Fruit fly (Drosophila melanogaster) whole organism, embryonic: ENCODE data around the gene CG31560.

Experiments
- Antp ChIP-seq: fragments of 200-800 bp; sonication (Bioruptor generic); optimal IDR thresholded peaks from 3 replicates; lab custom pipeline; 2016; ENCODE audit warnings: missing biosample characterization, missing genetic modification characterization
- Asciz ChIP-seq: fragments of 200-800 bp; sonication (Bioruptor generic); optimal IDR thresholded peaks from 2 replicates; lab custom pipeline; 2017; ENCODE audit warnings: missing biosample characterization, mild to moderate bottlenecking, missing genetic modification characterization, missing genetic modification reagents
- B-H1 ChIP-seq: fragments of 200-800 bp; sonication (Bioruptor generic); IDR thresholded peaks from 3 replicates; pipeline ENCODE4 v1.3.6; 2022; ENCODE audit warnings: missing biosample characterization, missing genetic modification characterization
- BtbVII ChIP-seq: fragments of 200-800 bp; sonication (Bioruptor generic); optimal IDR thresholded peaks from 3 replicates; lab custom pipeline; 2017; ENCODE audit warnings: missing biosample characterization, mild to moderate bottlenecking, missing genetic modification characterization
- CG1024 ChIP-seq: fragments of 200-800 bp; sonication (Bioruptor generic); IDR thresholded peaks from 2 replicates; pipeline ENCODE4 v1.3.6; 2022; ENCODE audit warnings: missing biosample characterization, missing genetic modification characterization
- CG10366 ChIP-seq: fragments of 200-800 bp; sonication (Bioruptor generic); IDR thresholded peaks from 2 replicates; pipeline ENCODE4 v1.3.6; 2022; ENCODE audit warnings: missing biosample characterization, missing genetic modification characterization
- CG12219 ChIP-seq: fragments of 200-800 bp; sonication (Bioruptor generic); optimal IDR thresholded peaks from 3 replicates; lab custom pipeline; 2018; ENCODE audit warnings: missing biosample characterization, mild to moderate bottlenecking, missing genetic modification characterization
- CG13775 ChIP-seq: fragments of 200-800 bp; sonication (Bioruptor generic); optimal IDR thresholded peaks from 3 replicates; lab custom pipeline; 2017; ENCODE audit warnings: missing biosample characterization, mild to moderate bottlenecking, missing genetic modification characterization
- CG15269 ChIP-seq: fragments of 200-800 bp; sonication (Bioruptor generic); optimal IDR thresholded peaks from 2 replicates; lab custom pipeline; 2018; ENCODE audit warnings: missing biosample characterization, mild to moderate bottlenecking, missing genetic modification characterization, moderate library complexity
- CG16815 ChIP-seq: fragments of 200-800 bp; sonication (Bioruptor generic); optimal IDR thresholded peaks from 3 replicates; lab custom pipeline; 2017; ENCODE audit warnings: missing biosample characterization, mild to moderate bottlenecking, missing genetic modification characterization
- CG30403 ChIP-seq: fragments of 200-800 bp; sonication (Bioruptor generic); optimal IDR thresholded peaks from 3 replicates; lab custom pipeline; 2016; ENCODE audit warnings: missing biosample characterization, missing genetic modification characterization
- CG34376 ChIP-seq: fragments of 200-800 bp; sonication (Bioruptor generic); optimal IDR thresholded peaks from 2 replicates; lab custom pipeline; 2018; ENCODE audit warnings: missing biosample characterization, mild to moderate bottlenecking, missing genetic modification characterization
- CG3726 ChIP-seq: fragments of 200-800 bp; sonication (Bioruptor generic); IDR thresholded peaks from 3 replicates; pipeline ENCODE4, ENCODE4 v1.3.6; 2022; ENCODE audit warnings: missing biosample characterization, missing genetic modification characterization
- CG4282 ChIP-seq: fragments of 200-800 bp; sonication (Bioruptor generic); optimal IDR thresholded peaks from 2 replicates; lab custom pipeline; 2016; ENCODE audit warnings: missing biosample characterization, missing genetic modification characterization
- CG4730 ChIP-seq: fragments of 200-800 bp; sonication (Bioruptor generic); IDR thresholded peaks from 2 replicates; pipeline ENCODE4 v1.3.6; 2022; ENCODE audit warnings: missing biosample characterization, missing genetic modification characterization
- CG4854 ChIP-seq: fragments of 200-800 bp; sonication (Bioruptor generic); optimal IDR thresholded peaks from 2 replicates; lab custom pipeline; 2016; ENCODE audit warnings: missing biosample characterization, missing genetic modification characterization, inconsistent platforms
- CG6654 ChIP-seq: fragments of 200-800 bp; sonication (Bioruptor generic); optimal IDR thresholded peaks from 2 replicates; lab custom pipeline; 2017; ENCODE audit warnings: missing biosample characterization, mild to moderate bottlenecking, missing genetic modification characterization
- CG6765 ChIP-seq: fragments of 200-800 bp; sonication (Bioruptor generic); optimal IDR thresholded peaks from 3 replicates; lab custom pipeline; 2017; ENCODE audit warnings: missing biosample characterization, mild to moderate bottlenecking, missing genetic modification characterization
- CG6813 ChIP-seq: fragments of 200-800 bp; sonication (Bioruptor generic); optimal IDR thresholded peaks from 2 replicates; lab custom pipeline; 2017; ENCODE audit warnings: missing biosample characterization, missing genetic modification characterization, mild to moderate bottlenecking, moderate library complexity, missing genetic modification reagents
- CG7786 ChIP-seq: fragments of 200-800 bp; sonication (Bioruptor generic); optimal IDR thresholded peaks from 2 replicates; lab custom pipeline; 2016; ENCODE audit warnings: missing biosample characterization, missing genetic modification characterization
- CG8388 ChIP-seq: fragments of 200-800 bp; sonication (Bioruptor generic); optimal IDR thresholded peaks from 2 replicates; lab custom pipeline; 2019; ENCODE audit warnings: missing biosample characterization, mild to moderate bottlenecking, missing genetic modification characterization, moderate library complexity
- CG9817 ChIP-seq: fragments of 200-800 bp; sonication (Bioruptor generic); optimal IDR thresholded peaks from 2 replicates; lab custom pipeline; 2018; ENCODE audit warnings: missing biosample characterization, mild to moderate bottlenecking, missing genetic modification characterization, moderate library complexity
- Eip74EF ChIP-seq, 2 experiments: fragments of 200-800 bp in 1 of 2; fragments of >200 bp in 1 of 2; sonication (Bioruptor generic) in 1 of 2; optimal IDR thresholded peaks; 2 replicates each; lab custom pipeline; 2017 to 2019; ENCODE audit warnings: missing biosample characterization in 2 of 2, missing genetic modification characterization in 2 of 2, mild to moderate bottlenecking in 1 of 2, moderate library complexity in 1 of 2
- Ets97D ChIP-seq: fragments of 200-800 bp; sonication (Bioruptor generic); optimal IDR thresholded peaks from 3 replicates; lab custom pipeline; 2016; ENCODE audit warnings: missing biosample characterization, missing genetic modification characterization
- HHEX ChIP-seq: fragments of 200-800 bp; sonication (Bioruptor generic); optimal IDR thresholded peaks from 3 replicates; lab custom pipeline; 2017; ENCODE audit warnings: missing biosample characterization, mild to moderate bottlenecking, missing genetic modification characterization, missing genetic modification reagents
- HLH3B ChIP-seq: fragments of 200-800 bp; sonication (Bioruptor generic); IDR thresholded peaks from 2 replicates; pipeline ENCODE4 v1.3.6; 2022; ENCODE audit warnings: missing biosample characterization, missing genetic modification characterization
- Hand ChIP-seq: fragments of 200-800 bp; sonication (Bioruptor generic); optimal IDR thresholded peaks from 2 replicates; lab custom pipeline; 2017; ENCODE audit warnings: mild to moderate bottlenecking, missing biosample characterization, missing genetic modification reagents, missing genetic modification characterization
- HmgZ ChIP-seq: fragments of 200-800 bp; sonication (Bioruptor generic); optimal IDR thresholded peaks from 2 replicates; lab custom pipeline; 2018; ENCODE audit warnings: missing biosample characterization, mild to moderate bottlenecking, missing genetic modification characterization
- Lpt ChIP-seq: fragments of >200 bp; optimal IDR thresholded peaks from 2 replicates; lab custom pipeline; 2018; ENCODE audit warnings: missing biosample characterization, missing genetic modification characterization
- PHDP ChIP-seq: fragments of 200-800 bp; sonication (Bioruptor generic); optimal IDR thresholded peaks from 3 replicates; lab custom pipeline; 2018; ENCODE audit warnings: missing biosample characterization, mild to moderate bottlenecking, missing genetic modification characterization, moderate library complexity
- Pdp1 ChIP-seq, 2 experiments: fragments of 200-800 bp; sonication (Bioruptor generic); optimal IDR thresholded peaks; 3 replicates each; lab custom pipeline; 2016; ENCODE audit warnings: missing biosample characterization in 2 of 2, missing genetic modification characterization in 2 of 2, mild to moderate bottlenecking in 1 of 2, moderate library complexity in 1 of 2
- Side ChIP-seq: fragments of 200-800 bp; sonication (Bioruptor generic); optimal IDR thresholded peaks from 2 replicates; lab custom pipeline; 2016; ENCODE audit warnings: missing biosample characterization, missing genetic modification characterization
- Sry-β ChIP-seq: fragments of 200-800 bp; sonication (Bioruptor generic); optimal IDR thresholded peaks from 2 replicates; lab custom pipeline; 2018; ENCODE audit warnings: missing biosample characterization, mild to moderate bottlenecking, missing genetic modification characterization, moderate library complexity
- TFAM ChIP-seq: fragments of 200-800 bp; sonication (Bioruptor generic); optimal IDR thresholded peaks from 2 replicates; lab custom pipeline; 2017; ENCODE audit warnings: missing biosample characterization, missing genetic modification characterization, inconsistent platforms
- Xbp1 ChIP-seq: fragments of 200-800 bp; sonication (Bioruptor generic); optimal IDR thresholded peaks from 3 replicates; lab custom pipeline; 2016; ENCODE audit warnings: missing biosample characterization, mild to moderate bottlenecking, missing genetic modification characterization
- ato ChIP-seq: fragments of 200-800 bp; sonication (Bioruptor generic); IDR thresholded peaks from 2 replicates; pipeline ENCODE4 v1.3.6; 2022; ENCODE audit warnings: missing biosample characterization, missing genetic modification characterization; ENCODE audit not compliant: partially characterized antibody
- bcd ChIP-seq: fragments of 200-800 bp; sonication (Bioruptor generic); optimal IDR thresholded peaks from 2 replicates; lab custom pipeline; 2017; ENCODE audit warnings: missing biosample characterization, mild to moderate bottlenecking, missing genetic modification characterization
- cas ChIP-seq: fragments of 200-800 bp; sonication (Bioruptor generic); IDR thresholded peaks from 2 replicates; pipeline ENCODE4 v1.3.6; 2022; ENCODE audit warnings: missing biosample characterization, missing genetic modification characterization
- crc ChIP-seq: fragments of 200-800 bp; sonication (Bioruptor generic); optimal IDR thresholded peaks from 2 replicates; lab custom pipeline; 2016; ENCODE audit warnings: missing biosample characterization, missing genetic modification characterization
- croc ChIP-seq: fragments of 200-800 bp; sonication (Bioruptor generic); conservative IDR thresholded peaks from 3 replicates; pipeline ENCODE4 v1.3.6; 2022; ENCODE audit warnings: missing biosample characterization, missing genetic modification characterization
- danr ChIP-seq: fragments of 200-800 bp; sonication (Bioruptor generic); IDR thresholded peaks from 2 replicates; pipeline ENCODE4 v1.3.6; 2022; ENCODE audit warnings: missing biosample characterization, missing genetic modification characterization
- dmrt11E ChIP-seq: fragments of 200-800 bp; sonication (Bioruptor generic); optimal IDR thresholded peaks from 3 replicates; lab custom pipeline; 2018; ENCODE audit warnings: missing biosample characterization, mild to moderate bottlenecking, missing genetic modification characterization, moderate library complexity
- fu2 ChIP-seq: fragments of 200-800 bp; sonication (Bioruptor generic); optimal IDR thresholded peaks from 2 replicates; lab custom pipeline; 2016; ENCODE audit warnings: missing biosample characterization, missing genetic modification characterization
- gem ChIP-seq: fragments of 200-800 bp; sonication (Bioruptor generic); optimal IDR thresholded peaks from 2 replicates; lab custom pipeline; 2019; ENCODE audit warnings: missing biosample characterization, mild to moderate bottlenecking, missing genetic modification characterization, moderate library complexity
- phol ChIP-seq: fragments of 200-800 bp; sonication (Bioruptor generic); optimal IDR thresholded peaks from 3 replicates; lab custom pipeline; 2018; ENCODE audit warnings: missing biosample characterization, mild to moderate bottlenecking, missing genetic modification characterization, moderate library complexity
- sim ChIP-seq: fragments of 200-800 bp; sonication (Bioruptor generic); IDR thresholded peaks from 2 replicates; pipeline ENCODE4 v1.3.6; 2022; ENCODE audit warnings: missing biosample characterization, missing genetic modification characterization
- sisA ChIP-seq: fragments of 200-800 bp; sonication (Bioruptor generic); IDR thresholded peaks from 2 replicates; pipeline ENCODE4 v1.3.6; 2022; ENCODE audit warnings: missing biosample characterization, missing genetic modification characterization
- zfh2 ChIP-seq: fragments of 200-800 bp; sonication (Bioruptor generic); optimal IDR thresholded peaks from 2 replicates; lab custom pipeline; 2016; ENCODE audit warnings: missing biosample characterization, missing genetic modification characterization

The CG31560 gene

dm6 chr3R:6353624-6354352, 44.0 kb downstream of the CG31560 start (continued):
- TF ChIP-seq CG34376 (peak; percentile 42), CG6654 (GFP tag; lab: Kevin White, UChicago) (peak; percentile 48), CG7786 (GFP tag; lab: Kevin White, UChicago) (peak; percentile 48), phol (tag; lab: Kevin White, UChicago) (peak; percentile 90), CG3726 (no peak), Pdp1 (GFP tag; optimal IDR thresholded peaks at IDR 0.05; lab: Kevin White, UChicago) (peak in 1 of 2 experiments; percentile 69), sim (GFP tag; lab: Robert Waterston, UW) (peak; percentile 58; the same call in 1 of the 2 replicates), CG30403 (GFP tag; lab: Kevin White, UChicago) (peak; percentile 86), PHDP (tag; lab: Kevin White, UChicago) (peak; percentile 89), CG15269 (tag; lab: Kevin White, UChicago) (no peak), sisA (GFP tag; lab: Robert Waterston, UW) (peak; percentile 47; the same call in 1 of the 2 replicates), Sry-β (GFP tag; lab: Kevin White, UChicago) (no peak), CG9817 (tag; lab: Kevin White, UChicago) (peak; percentile 55), HLH3B (GFP tag; lab: Robert Waterston, UW) (peak; percentile 45; the same call in 1 of the 2 replicates), Ets97D (peak; percentile 24), Eip74EF (GFP tag; optimal IDR thresholded peaks at IDR 0.05; lab: Kevin White, UChicago) (peak in 1 of 2 experiments; percentile 82), gem (tag; lab: Kevin White, UChicago) (peak; percentile 92), ato (GFP tag; lab: Robert Waterston, UW) (no peak), Xbp1 (GFP tag; lab: Kevin White, UChicago) (peak; percentile 83), HHEX (GFP tag; lab: Kevin White, UChicago) (peak; percentile 69), Lpt (GFP tag; lab: Kevin White, UChicago) (no peak), CG10366 (peak; percentile 39), zfh2 (GFP tag; lab: Kevin White, UChicago) (peak; percentile 22), BtbVII (peak; percentile 83), cas (GFP tag; lab: Robert Waterston, UW) (no peak), bcd (GFP tag; lab: Kevin White, UChicago) (peak; percentile 84), Antp (peak; percentile 53), danr (GFP tag; lab: Robert Waterston, UW) (peak; percentile 47; the same call in 1 of the 2 replicates), CG6813 (GFP tag; lab: Kevin White, UChicago) (peak; percentile 41), crc (GFP tag; lab: Kevin White, UChicago) (peak; percentile 45), Asciz (GFP tag; lab: Kevin White, UChicago) (peak; percentile 64), CG4854 (GFP tag; lab: Kevin White, UChicago) (peak; percentile 41), CG4730 (GFP tag; lab: Robert Waterston, UW) (peak; percentile 47), CG8388 (GFP tag; lab: Kevin White, UChicago) (no peak), B-H1 (peak; percentile 56; the same call in 2 of the 3 replicates), croc (GFP tag; lab: Robert Waterston, UW) (peak; percentile 44; the same call in 1 of the 3 replicates), TFAM (GFP tag; lab: Kevin White, UChicago) (no peak), CG16815 (peak; percentile 65), HmgZ (peak; percentile 51), Side (peak; percentile 41), CG13775 (GFP tag; lab: Kevin White, UChicago) (peak; percentile 75), CG4282 (GFP tag; lab: Kevin White, UChicago) (peak; percentile 75), CG1024 (GFP tag; lab: Robert Waterston, UW) (0 out of 2 replicates have a peak, but pooled peaks have one; percentile 10), fu2 (GFP tag; lab: Kevin White, UChicago) (peak; percentile 67), CG12219 (GFP tag; lab: Kevin White, UChicago) (peak; percentile 74), dmrt11E (tag; lab: Kevin White, UChicago) (peak; percentile 76), CG6765 (GFP tag; lab: Kevin White, UChicago) (peak; percentile 60), Hand (GFP tag; lab: Kevin White, UChicago) (peak; percentile 66)
